Fruit fly (Drosophila melanogaster) whole organism, embryonic: ENCODE data around the gene PCNA2.

Experiments used
- Atf-2 ChIP-seq: fragments of 200-800 bp; sonication (Bioruptor generic); optimal IDR thresholded peaks from 2 replicates; lab custom pipeline; 2016; ENCODE audit warnings: missing biosample characterization, missing genetic modification characterization
- CG11093 ChIP-seq: fragments of 200-800 bp; sonication (Bioruptor generic); IDR thresholded peaks from 3 replicates; pipeline ENCODE4 v1.3.6; 2022; ENCODE audit warnings: missing biosample characterization, missing genetic modification characterization
- CG11504 ChIP-seq: fragments of 200-800 bp; sonication (Bioruptor generic); optimal IDR thresholded peaks from 3 replicates; lab custom pipeline; 2019; ENCODE audit warnings: missing biosample characterization, mild to moderate bottlenecking, missing genetic modification characterization, moderate library complexity
- CG12391 ChIP-seq: fragments of 200-800 bp; sonication (Bioruptor generic); optimal IDR thresholded peaks from 3 replicates; lab custom pipeline; 2018; ENCODE audit warnings: missing biosample characterization, mild to moderate bottlenecking, missing genetic modification characterization, moderate library complexity
- CG13775 ChIP-seq: fragments of 200-800 bp; sonication (Bioruptor generic); optimal IDR thresholded peaks from 3 replicates; lab custom pipeline; 2017; ENCODE audit warnings: missing biosample characterization, mild to moderate bottlenecking, missing genetic modification characterization
- CG13894 ChIP-seq: fragments of 200-800 bp; sonication (Bioruptor generic); optimal IDR thresholded peaks from 3 replicates; lab custom pipeline; 2018; ENCODE audit warnings: missing biosample characterization, mild to moderate bottlenecking, missing genetic modification characterization, moderate library complexity
- CG15269 ChIP-seq: fragments of 200-800 bp; sonication (Bioruptor generic); optimal IDR thresholded peaks from 2 replicates; lab custom pipeline; 2018; ENCODE audit warnings: missing biosample characterization, mild to moderate bottlenecking, missing genetic modification characterization, moderate library complexity
- CG15514 ChIP-seq: fragments of 200-800 bp; sonication (Bioruptor generic); optimal IDR thresholded peaks from 3 replicates; lab custom pipeline; 2017; ENCODE audit warnings: missing biosample characterization, missing genetic modification characterization, mild to moderate bottlenecking, moderate library complexity, missing genetic modification reagents
- CG1603 ChIP-seq: fragments of 200-800 bp; sonication (Bioruptor generic); optimal IDR thresholded peaks from 2 replicates; lab custom pipeline; 2019; ENCODE audit warnings: missing biosample characterization, mild to moderate bottlenecking, missing genetic modification characterization, moderate library complexity
- CG16779 ChIP-seq: fragments of 200-800 bp; sonication (Bioruptor generic); IDR thresholded peaks from 2 replicates; pipeline ENCODE4 v1.3.6; 2022; ENCODE audit warnings: missing biosample characterization, missing genetic modification characterization
- CG17568 ChIP-seq: fragments of 200-800 bp; sonication (Bioruptor generic); optimal IDR thresholded peaks from 2 replicates; lab custom pipeline; 2018; ENCODE audit warnings: missing biosample characterization, mild to moderate bottlenecking, missing genetic modification characterization, moderate library complexity
- CG30403 ChIP-seq: fragments of 200-800 bp; sonication (Bioruptor generic); optimal IDR thresholded peaks from 3 replicates; lab custom pipeline; 2016; ENCODE audit warnings: missing biosample characterization, missing genetic modification characterization
- CG3065 ChIP-seq: fragments of 200-800 bp; sonication (Bioruptor generic); optimal IDR thresholded peaks from 2 replicates; lab custom pipeline; 2016; ENCODE audit warnings: missing biosample characterization, missing genetic modification characterization
- CG3281 ChIP-seq: fragments of 200-800 bp; sonication (Bioruptor generic); optimal IDR thresholded peaks from 3 replicates; lab custom pipeline; 2017; ENCODE audit warnings: missing biosample characterization, mild to moderate bottlenecking, missing genetic modification characterization
- CG6813 ChIP-seq: fragments of 200-800 bp; sonication (Bioruptor generic); optimal IDR thresholded peaks from 2 replicates; lab custom pipeline; 2017; ENCODE audit warnings: missing biosample characterization, missing genetic modification characterization, mild to moderate bottlenecking, moderate library complexity, missing genetic modification reagents
- CG7372 ChIP-seq: fragments of 200-800 bp; sonication (Bioruptor generic); IDR thresholded peaks from 2 replicates; pipeline ENCODE4 v1.3.6; 2022; ENCODE audit warnings: missing biosample characterization, missing genetic modification characterization
- CG8359 ChIP-seq: fragments of 200-800 bp; sonication (Bioruptor generic); optimal IDR thresholded peaks from 2 replicates; lab custom pipeline; 2017; ENCODE audit warnings: missing biosample characterization, mild to moderate bottlenecking, missing genetic modification characterization, borderline replicate concordance
- CG8924 ChIP-seq: fragments of 200-800 bp; optimal IDR thresholded peaks from 3 replicates; lab custom pipeline; 2019; ENCODE audit warnings: missing biosample characterization, mild to moderate bottlenecking, missing genetic modification characterization, moderate library complexity
- CG9437 ChIP-seq: fragments of 200-800 bp; sonication (Bioruptor generic); optimal IDR thresholded peaks from 2 replicates; lab custom pipeline; 2018; ENCODE audit warnings: missing biosample characterization, mild to moderate bottlenecking, missing genetic modification characterization
- CG9932 ChIP-seq: fragments of 200-800 bp; sonication (Bioruptor generic); IDR thresholded peaks from 2 replicates; pipeline ENCODE4 v1.3.6; 2022; ENCODE audit warnings: missing biosample characterization, missing genetic modification characterization
- CTCF ChIP-seq: fragments of 200-800 bp; sonication (Bioruptor generic); optimal IDR thresholded peaks from 2 replicates; lab custom pipeline; 2017; ENCODE audit warnings: missing biosample characterization, mild to moderate bottlenecking, missing genetic modification characterization, moderate library complexity
- Dp ChIP-seq: fragments of 200-800 bp; sonication (Bioruptor generic); optimal IDR thresholded peaks from 2 replicates; lab custom pipeline; 2018; ENCODE audit warnings: missing biosample characterization, mild to moderate bottlenecking, missing genetic modification characterization, moderate library complexity
- E2f2 ChIP-seq: fragments of 200-800 bp; sonication (Bioruptor generic); IDR thresholded peaks from 2 replicates; pipeline ENCODE4 v1.3.6; 2022; ENCODE audit warnings: missing biosample characterization, missing genetic modification characterization
- Ets65A ChIP-seq: fragments of 200-800 bp; sonication (Bioruptor generic); peaks from one replicate; lab custom pipeline; 2016; ENCODE audit warnings: missing biosample characterization, missing genetic modification characterization
- Ets97D ChIP-seq: fragments of 200-800 bp; sonication (Bioruptor generic); optimal IDR thresholded peaks from 3 replicates; lab custom pipeline; 2016; ENCODE audit warnings: missing biosample characterization, missing genetic modification characterization
- Hmr ChIP-seq: fragments of 200-800 bp; sonication (Bioruptor generic); optimal IDR thresholded peaks from 3 replicates; lab custom pipeline; 2017; ENCODE audit warnings: mild to moderate bottlenecking, missing biosample characterization, missing genetic modification reagents, missing genetic modification characterization
- Mad ChIP-seq: fragments of 200-800 bp; sonication (Bioruptor generic); optimal IDR thresholded peaks from 2 replicates; lab custom pipeline; 2016; ENCODE audit warnings: missing biosample characterization, missing genetic modification characterization
- Myb ChIP-seq: fragments of 200-800 bp; sonication (Bioruptor generic); optimal IDR thresholded peaks from 2 replicates; lab custom pipeline; 2016; ENCODE audit warnings: missing biosample characterization, missing genetic modification characterization
- Nf-YA ChIP-seq: fragments of 200-800 bp; sonication (Bioruptor generic); IDR thresholded peaks from 2 replicates; pipeline ENCODE4 v1.3.6; 2022; ENCODE audit warnings: missing biosample characterization, missing genetic modification characterization
- Nf-YB ChIP-seq: fragments of 200-800 bp; sonication (Bioruptor generic); optimal IDR thresholded peaks from 3 replicates; lab custom pipeline; 2019; ENCODE audit warnings: missing biosample characterization, mild to moderate bottlenecking, missing genetic modification characterization, moderate library complexity
- Oli ChIP-seq: fragments of 200-800 bp; sonication (Bioruptor generic); optimal IDR thresholded peaks from 2 replicates; lab custom pipeline; 2018; ENCODE audit warnings: missing biosample characterization, mild to moderate bottlenecking, missing genetic modification characterization, moderate library complexity
- Sin3A ChIP-seq: fragments of >200 bp; optimal IDR thresholded peaks from 2 replicates; lab custom pipeline; 2018
- Sry-β ChIP-seq: fragments of 200-800 bp; sonication (Bioruptor generic); optimal IDR thresholded peaks from 2 replicates; lab custom pipeline; 2018; ENCODE audit warnings: missing biosample characterization, mild to moderate bottlenecking, missing genetic modification characterization, moderate library complexity
- Sry-δ ChIP-seq: fragments of 200-800 bp; sonication (Bioruptor generic); optimal IDR thresholded peaks from 2 replicates; lab custom pipeline; 2016; ENCODE audit warnings: missing biosample characterization, missing genetic modification characterization
- caup ChIP-seq: fragments of 200-800 bp; sonication (Bioruptor generic); optimal IDR thresholded peaks from 3 replicates; lab custom pipeline; 2017; ENCODE audit warnings: missing biosample characterization, mild to moderate bottlenecking, missing genetic modification characterization, moderate library complexity; ENCODE audit not compliant: severe bottlenecking
- dan ChIP-seq: fragments of 200-800 bp; sonication (Bioruptor generic); IDR thresholded peaks from 2 replicates; pipeline ENCODE4 v1.3.6; 2022; ENCODE audit warnings: missing biosample characterization, missing genetic modification characterization
- fd102C ChIP-seq: fragments of 200-800 bp; sonication (Bioruptor generic); optimal IDR thresholded peaks from 2 replicates; lab custom pipeline; 2018; ENCODE audit warnings: missing biosample characterization, mild to moderate bottlenecking, missing genetic modification characterization, moderate library complexity
- fru ChIP-seq: fragments of >200 bp; optimal IDR thresholded peaks from 2 replicates; lab custom pipeline; 2017
- gro ChIP-seq: fragments of 200-800 bp; sonication (Bioruptor generic); optimal IDR thresholded peaks from 2 replicates; lab custom pipeline; 2016; ENCODE audit warnings: missing biosample characterization, missing genetic modification characterization
- gsb-n ChIP-seq: fragments of 200-800 bp; sonication (Bioruptor generic); optimal IDR thresholded peaks from 3 replicates; lab custom pipeline; 2018; ENCODE audit warnings: missing biosample characterization, mild to moderate bottlenecking, missing genetic modification characterization
- h ChIP-seq: fragments of >200 bp; optimal IDR thresholded peaks from 2 replicates; lab custom pipeline; 2017
- hkb ChIP-seq, 2 experiments: fragments of 200-800 bp in 1 of 2; fragments of >200 bp in 1 of 2; sonication (Bioruptor generic) in 1 of 2; IDR thresholded peaks in 1 of 2; optimal IDR thresholded peaks in 1 of 2; 2 replicates each; pipeline versions ENCODE4 v1.3.6 to Lab custom; 2017 to 2022; ENCODE audit warnings: missing biosample characterization in 1 of 2, missing genetic modification characterization in 1 of 2
- jigr1 ChIP-seq: fragments of 200-800 bp; sonication (Bioruptor generic); IDR thresholded peaks from 3 replicates; pipeline ENCODE4 v1.3.6; 2022; ENCODE audit warnings: missing biosample characterization, missing genetic modification characterization
- jumu ChIP-seq: fragments of 200-800 bp; sonication (Bioruptor generic); optimal IDR thresholded peaks from 3 replicates; lab custom pipeline; 2016; ENCODE audit warnings: missing biosample characterization, missing genetic modification characterization
- luna ChIP-seq: fragments of 200-800 bp; sonication (Bioruptor generic); optimal IDR thresholded peaks from 2 replicates; lab custom pipeline; 2016; ENCODE audit warnings: missing biosample characterization, missing genetic modification characterization
- repo ChIP-seq: fragments of 200-800 bp; sonication (Bioruptor generic); optimal IDR thresholded peaks from 2 replicates; lab custom pipeline; 2016; ENCODE audit warnings: missing biosample characterization, missing genetic modification characterization
- row ChIP-seq: fragments of 200-800 bp; sonication (Bioruptor generic); IDR thresholded peaks from 3 replicates; pipeline ENCODE4 v1.3.6; 2022; ENCODE audit warnings: missing biosample characterization, missing genetic modification characterization
- sc ChIP-seq, 3 experiments: fragments of >200 bp in 2 of 3; fragments of 200-800 bp in 1 of 3; sonication (Bioruptor generic) in 1 of 3; optimal IDR thresholded peaks; 2 replicates in 2 of 3; 3 replicates in 1 of 3; lab custom pipeline; 2017; ENCODE audit warnings: mild to moderate bottlenecking in 1 of 3, missing biosample characterization in 1 of 3, missing genetic modification characterization in 1 of 3, missing genetic modification reagents in 1 of 3
- sug ChIP-seq: fragments of 200-800 bp; optimal IDR thresholded peaks from 2 replicates; lab custom pipeline; 2019; ENCODE audit warnings: missing biosample characterization, mild to moderate bottlenecking, missing genetic modification characterization, moderate library complexity
- tap ChIP-seq: fragments of 200-800 bp; optimal IDR thresholded peaks from 3 replicates; lab custom pipeline; 2019; ENCODE audit warnings: missing biosample characterization, mild to moderate bottlenecking, missing genetic modification characterization, moderate library complexity
- tgo ChIP-seq: fragments of 200-800 bp; sonication (Bioruptor generic); IDR thresholded peaks from 3 replicates; pipeline ENCODE4 v1.3.6; 2022; ENCODE audit warnings: missing biosample characterization, missing genetic modification characterization

The PCNA2 gene

DNA sequence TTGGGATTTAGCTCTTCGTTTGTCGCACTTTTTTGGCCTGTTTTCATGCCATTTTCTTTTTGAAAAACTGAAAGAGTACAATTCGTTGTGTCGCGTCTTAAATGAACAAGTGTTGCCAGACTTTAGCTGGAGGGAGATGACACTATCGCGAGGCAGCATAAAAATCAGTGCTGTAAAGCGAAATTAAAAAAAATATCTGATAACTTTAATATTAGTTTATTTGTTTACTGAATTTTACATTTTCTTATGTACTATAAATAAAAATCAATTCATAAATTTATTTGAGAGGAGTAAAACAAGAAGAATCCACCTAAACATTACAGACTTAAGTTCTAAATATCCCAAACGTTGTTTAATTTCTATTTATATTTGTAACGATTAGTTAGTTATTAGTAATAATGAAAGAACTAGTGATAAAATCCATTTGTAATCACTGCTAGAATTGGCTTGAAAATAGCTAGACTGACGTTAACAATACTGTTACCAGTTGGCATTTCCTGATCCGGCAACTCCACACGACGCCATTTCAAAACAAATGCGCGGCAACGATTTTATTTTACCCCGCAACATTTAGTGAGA lies 6.5 kb downstream of the PCNA2 start, which contains the start of the genes spi and msb1l (continued):
- TF ChIP-seq CG1603 (tag; lab: Kevin White, UChicago) (no peak), CG16779 (GFP tag; lab: Robert Waterston, UW) (no peak), CG6813 (GFP tag; lab: Kevin White, UChicago) (no peak), Nf-YA (GFP tag; lab: Robert Waterston, UW) (no peak), E2f2 (GFP tag; lab: Robert Waterston, UW) (peak; percentile 78), CG9932 (peak; percentile 81), Sry-δ (peak; percentile 76), fd102C (no peak), CG13775 (GFP tag; lab: Kevin White, UChicago) (peak; percentile 36), Oli (tag; lab: Kevin White, UChicago) (peak; percentile 22), tgo (GFP tag; lab: Robert Waterston, UW) (no peak), sug (tag; lab: Kevin White, UChicago) (peak; percentile 62), CG30403 (GFP tag; lab: Kevin White, UChicago) (peak; percentile 82), Atf-2 (GFP tag; lab: Kevin White, UChicago) (no peak), luna (GFP tag; lab: Kevin White, UChicago) (no peak), CG3065 (GFP tag; lab: Kevin White, UChicago) (no peak), hkb (optimal IDR thresholded peaks at IDR 0.05; lab: Kevin White, UChicago) (peak; percentile 41), hkb (GFP tag; IDR thresholded peaks at IDR 0.05; lab: Robert Waterston, UW) (no peak), Mad (GFP tag; lab: Kevin White, UChicago) (peak; percentile 6), tap (tag; lab: Kevin White, UChicago) (no peak), CG3281 (GFP tag; lab: Kevin White, UChicago) (peak; percentile 38), gsb-n (tag; lab: Kevin White, UChicago) (peak; percentile 32), sc (optimal IDR thresholded peaks at IDR 0.05; lab: Kevin White, UChicago) (no peak), sc (GFP tag; optimal IDR thresholded peaks at IDR 0.05; lab: Kevin White, UChicago) (peak; percentile 27), fru (no peak), Sin3A (lab: Kevin White, UChicago) (peak; percentile 76), jumu (GFP tag; lab: Kevin White, UChicago) (no peak), Dp (GFP tag; lab: Kevin White, UChicago) (peak; percentile 83), Myb (GFP tag; lab: Kevin White, UChicago) (peak; percentile 44), row (GFP tag; lab: Robert Waterston, UW) (peak; percentile 81), Sry-β (GFP tag; lab: Kevin White, UChicago) (peak; percentile 87), CG8359 (GFP tag; lab: Kevin White, UChicago) (no peak), CG7372 (no peak), Ets97D (GFP tag; lab: Kevin White, UChicago) (peak; percentile 21), jigr1 (GFP tag; lab: Robert Waterston, UW) (peak; percentile 52; the same call in 1 of the 3 replicates), repo (GFP tag; lab: Kevin White, UChicago) (no peak), Hmr (GFP tag; lab: Kevin White, UChicago) (peak; percentile 56), CTCF (GFP tag; lab: Kevin White, UChicago) (no peak), CG17568 (GFP tag; lab: Kevin White, UChicago) (no peak), CG8924 (tag; lab: Kevin White, UChicago) (peak; percentile 65), Nf-YB (GFP tag; lab: Kevin White, UChicago) (no peak), CG13894 (tag; lab: Kevin White, UChicago) (peak; percentile 44), h (no peak), dan (GFP tag; lab: Robert Waterston, UW) (no peak), Ets65A (GFP tag; lab: Kevin White, UChicago) (peak; percentile 92), CG11504 (tag; lab: Kevin White, UChicago) (peak; percentile 75), CG9437 (GFP tag; lab: Kevin White, UChicago) (peak; percentile 41), CG12391 (tag; lab: Kevin White, UChicago) (peak; percentile 81), CG15514 (peak; percentile 84), CG15269 (peak; percentile 55), caup (GFP tag; lab: Kevin White, UChicago) (peak; percentile 14), gro (no peak), CG11093 (no peak)
